Worm (Caenorhabditis elegans) whole organism, early embryonic: ENCODE results near the gene M106.7.

Experiments used
- F13C5.2 ChIP-seq: sonication (generic microtip); optimal IDR thresholded peaks from 2 replicates; lab custom pipeline; 2017; ENCODE audit warnings: mild to moderate bottlenecking, missing genetic modification characterization, inconsistent platforms, missing compliant biosample characterization
- aly-1 ChIP-seq: sonication (generic microtip); optimal IDR thresholded peaks from 2 replicates; lab custom pipeline; 2016; ENCODE audit warnings: missing genetic modification characterization, missing compliant biosample characterization
- ama-1 ChIP-seq: fragments of 150-350 bp; optimal IDR thresholded peaks from 2 replicates; lab custom pipeline; 2014
- ets-7 ChIP-seq: sonication (generic microtip); optimal IDR thresholded peaks from 2 replicates; lab custom pipeline; 2016; ENCODE audit warnings: missing genotype, missing genetic modification characterization, missing compliant biosample characterization
- hnd-1 ChIP-seq: sonication (generic microtip); optimal IDR thresholded peaks from 2 replicates; lab custom pipeline; 2016; ENCODE audit warnings: missing genetic modification characterization, missing compliant biosample characterization
- sea-1 ChIP-seq: fragments of 200-800 bp; sonication (Bioruptor generic); conservative IDR thresholded peaks from 2 replicates; pipeline ENCODE4 v1.3.6; 2022; ENCODE audit warnings: missing genetic modification characterization, missing compliant biosample characterization
- tbx-37 ChIP-seq: fragments of 200-800 bp; sonication (Bioruptor generic); conservative IDR thresholded peaks from 2 replicates; pipeline ENCODE4 v1.3.6; 2022; ENCODE audit warnings: missing genetic modification reagents, missing genetic modification characterization, missing compliant biosample characterization
- tra-4 ChIP-seq: sonication (generic microtip); optimal IDR thresholded peaks from 2 replicates; lab custom pipeline; 2017; ENCODE audit warnings: missing genetic modification characterization, missing compliant biosample characterization

ce11 chrII:10868670-10869246 lies 11.8 kb upstream of the M106.7 start, which contains the start of the genes gmps-1 and cap-2:
- TF ChIP-seq tbx-37 (GFP tag; lab: Robert Waterston, UW): no peak
- no peak for TF ChIP-seq ama-1
- TF ChIP-seq F13C5.2 (tag; lab: Kevin White, UChicago): peak; percentile 88
- 0 out of 2 replicates have a peak, but pooled peaks have one; percentile 17 for TF ChIP-seq sea-1
- no peak for TF ChIP-seq hnd-1 (tag; lab: Kevin White, UChicago)
- TF ChIP-seq aly-1: no peak
- no peak for TF ChIP-seq ets-7
- TF ChIP-seq tra-4 (tag; lab: Kevin White, UChicago): no peak
